Worm (Caenorhabditis elegans) whole organism, L4 larva: ENCODE results near the gene F58E6.13.

Experiments used
- D1046.2 ChIP-seq: fragments of 200-800 bp; sonication (Bioruptor generic); IDR thresholded peaks from 2 replicates; pipeline ENCODE4 v1.3.6; 2022; ENCODE audit warnings: missing genetic modification characterization, missing compliant biosample characterization
- F26F4.8 ChIP-seq: fragments of 200-800 bp; sonication (Bioruptor generic); conservative IDR thresholded peaks from 2 replicates; pipeline ENCODE4 v1.3.6; 2022; ENCODE audit warnings: missing genetic modification characterization, missing compliant biosample characterization
- T20F7.1 ChIP-seq: fragments of 200-800 bp; sonication (Bioruptor generic); optimal IDR thresholded peaks from 2 replicates; lab custom pipeline; 2018; ENCODE audit warnings: mild to moderate bottlenecking, missing genetic modification characterization, missing compliant biosample characterization
- T26A8.4 ChIP-seq: fragments of 200-800 bp; sonication (Bioruptor generic); IDR thresholded peaks from 2 replicates; pipeline ENCODE4 v1.3.6; 2022; ENCODE audit warnings: missing genetic modification characterization, missing compliant biosample characterization
- Y48G9A.11 ChIP-seq: fragments of 200-800 bp; sonication (Bioruptor generic); IDR thresholded peaks from 2 replicates; pipeline ENCODE4 v1.3.6; 2022; ENCODE audit warnings: missing genetic modification reagents, missing genetic modification characterization, missing compliant biosample characterization
- Y5F2A.4 ChIP-seq: fragments of 200-800 bp; sonication (Bioruptor generic); optimal IDR thresholded peaks from 2 replicates; lab custom pipeline; 2018; ENCODE audit warnings: mild to moderate bottlenecking, missing genetic modification characterization, missing compliant biosample characterization
- ZK546.5 ChIP-seq, 2 experiments: sonication (generic microtip); optimal IDR thresholded peaks; 2 replicates each; lab custom pipeline; 2017; ENCODE audit warnings: missing biosample characterization in 2 of 2, missing genetic modification characterization in 2 of 2
- aha-1 ChIP-seq: fragments of 150-350 bp; peaks from one replicate; lab custom pipeline; 2014; ENCODE audit warnings: missing biosample characterization, missing genetic modification characterization
- ceh-28 ChIP-seq: fragments of 150-350 bp; optimal IDR thresholded peaks from 2 replicates; lab custom pipeline; 2014; ENCODE audit warnings: missing biosample characterization, missing genetic modification reagents, missing genetic modification characterization
- ceh-32 ChIP-seq: sonication (generic microtip); optimal IDR thresholded peaks from 2 replicates; lab custom pipeline; 2016; ENCODE audit warnings: mild to moderate bottlenecking, missing genetic modification characterization, missing compliant biosample characterization; ENCODE audit not compliant: poor library complexity
- ceh-44 ChIP-seq: fragments of 200-800 bp; sonication (Bioruptor generic); IDR thresholded peaks from 2 replicates; pipeline ENCODE4 v1.3.6; 2022; ENCODE audit warnings: missing genetic modification reagents, missing genetic modification characterization, missing compliant biosample characterization
- daf-16 ChIP-seq, 3 experiments: sonication (generic microtip); optimal IDR thresholded peaks; 2 replicates each; lab custom pipeline; 2016 to 2017; ENCODE audit warnings: missing genetic modification characterization in 3 of 3, missing genetic modification reagents in 3 of 3, mild to moderate bottlenecking in 2 of 3, missing compliant biosample characterization in 2 of 3, missing biosample characterization in 1 of 3, moderate library complexity in 1 of 3
- daf-19 ChIP-seq: fragments of 200-800 bp; sonication (Bioruptor generic); conservative IDR thresholded peaks from 2 replicates; pipeline ENCODE4 v1.3.6; 2022; ENCODE audit warnings: missing genetic modification characterization, missing compliant biosample characterization
- dmd-9 ChIP-seq: fragments of 200-800 bp; sonication (Bioruptor generic); IDR thresholded peaks from 2 replicates; pipeline ENCODE4 v1.3.6; 2022; ENCODE audit warnings: missing genetic modification reagents, missing genetic modification characterization, missing compliant biosample characterization
- dpl-1 ChIP-seq: fragments of 150-350 bp; optimal IDR thresholded peaks from 2 replicates; lab custom pipeline; 2014; ENCODE audit warnings: missing biosample characterization, missing genetic modification reagents, missing genetic modification characterization
- duxl-1 ChIP-seq: sonication (generic microtip); optimal IDR thresholded peaks from 2 replicates; lab custom pipeline; 2016; ENCODE audit warnings: mild to moderate bottlenecking, missing genetic modification characterization, moderate library complexity, missing compliant biosample characterization; ENCODE audit not compliant: poor library complexity
- gei-8 ChIP-seq: fragments of 200-800 bp; sonication (Bioruptor generic); optimal IDR thresholded peaks from 2 replicates; lab custom pipeline; 2018; ENCODE audit warnings: mild to moderate bottlenecking, missing genetic modification characterization, missing compliant biosample characterization
- hlh-11 ChIP-seq: fragments of 200-800 bp; sonication (Bioruptor generic); optimal IDR thresholded peaks from 2 replicates; lab custom pipeline; 2018; ENCODE audit warnings: mild to moderate bottlenecking, missing genetic modification characterization, missing compliant biosample characterization
- hlh-30 ChIP-seq: sonication (generic microtip); optimal IDR thresholded peaks from 2 replicates; lab custom pipeline; 2017; ENCODE audit warnings: antibody characterized with exemption, mild to moderate bottlenecking, missing genetic modification characterization, missing compliant biosample characterization; ENCODE audit not compliant: insufficient read depth
- jun-1 ChIP-seq: fragments of 150-350 bp; optimal IDR thresholded peaks from 2 replicates; lab custom pipeline; 2014; ENCODE audit warnings: missing biosample characterization, missing genetic modification reagents, missing genetic modification characterization
- lim-7 ChIP-seq: fragments of 200-800 bp; sonication (Bioruptor generic); IDR thresholded peaks from 2 replicates; pipeline ENCODE4 v1.3.6; 2022; ENCODE audit warnings: missing genetic modification characterization, missing compliant biosample characterization
- lin-38 ChIP-seq: fragments of 200-800 bp; sonication (Bioruptor generic); IDR thresholded peaks from 2 replicates; pipeline ENCODE4 v1.3.6; 2022; ENCODE audit warnings: missing genetic modification reagents, missing genetic modification characterization, missing compliant biosample characterization
- lin-39 ChIP-seq: fragments of 150-350 bp; optimal IDR thresholded peaks from 2 replicates; lab custom pipeline; 2014; ENCODE audit warnings: missing biosample characterization, missing genetic modification reagents, missing genetic modification characterization
- madf-5 ChIP-seq, 2 experiments: fragments of 200-800 bp; sonication (Bioruptor generic); IDR thresholded peaks; 2 replicates each; pipeline ENCODE4 v1.3.6; 2022; ENCODE audit warnings: missing compliant biosample characterization in 2 of 2, missing genetic modification characterization in 2 of 2
- mdl-1 ChIP-seq, 2 experiments: fragments of 150-350 bp in 1 of 2; sonication (generic microtip) in 1 of 2; optimal IDR thresholded peaks; 2 replicates each; lab custom pipeline; 2014 to 2017; ENCODE audit warnings: missing biosample characterization in 2 of 2, missing genetic modification characterization in 2 of 2
- mep-1 ChIP-seq: fragments of 150-350 bp; sonication (generic microtip); optimal IDR thresholded peaks from 3 replicates; lab custom pipeline; 2014; ENCODE audit warnings: missing biosample characterization, missing genetic modification characterization
- mxl-2 ChIP-seq: fragments of 200-800 bp; sonication (Bioruptor generic); conservative IDR thresholded peaks from 2 replicates; pipeline ENCODE4 v1.3.6; 2022; ENCODE audit warnings: missing genetic modification reagents, missing genetic modification characterization, missing compliant biosample characterization
- mxl-3 ChIP-seq: fragments of 200-800 bp; sonication (Bioruptor generic); optimal IDR thresholded peaks from 2 replicates; lab custom pipeline; 2018; ENCODE audit warnings: mild to moderate bottlenecking, missing genetic modification characterization, missing compliant biosample characterization
- nhr-10 ChIP-seq: fragments of 150-350 bp; optimal IDR thresholded peaks from 2 replicates; lab custom pipeline; 2014; ENCODE audit warnings: missing biosample characterization, missing genetic modification characterization
- nhr-102 ChIP-seq: sonication (generic microtip); optimal IDR thresholded peaks from 2 replicates; lab custom pipeline; 2016; ENCODE audit warnings: mild to moderate bottlenecking, missing genetic modification characterization, moderate library complexity, missing compliant biosample characterization
- nhr-237 ChIP-seq: sonication (generic microtip); optimal IDR thresholded peaks from 2 replicates; lab custom pipeline; 2017; ENCODE audit warnings: missing biosample characterization, missing genetic modification characterization
- nhr-25 ChIP-seq: sonication (generic microtip); optimal IDR thresholded peaks from 2 replicates; lab custom pipeline; 2017; ENCODE audit warnings: missing genetic modification characterization, mild to moderate bottlenecking, missing compliant biosample characterization, antibody characterized with exemption, moderate library complexity, borderline replicate concordance; ENCODE audit not compliant: insufficient read depth
- nhr-6 ChIP-seq: fragments of 150-350 bp; optimal IDR thresholded peaks from 2 replicates; lab custom pipeline; 2014; ENCODE audit warnings: missing biosample characterization, missing genetic modification characterization
- pha-4 ChIP-seq, 2 experiments: fragments of 150-350 bp in 1 of 2; fragments of 200-800 bp in 1 of 2; sonication (Bioruptor generic) in 1 of 2; IDR thresholded peaks in 1 of 2; optimal IDR thresholded peaks in 1 of 2; 2 replicates each; pipeline versions ENCODE4 v1.3.6 to Lab custom; 2014 to 2022; ENCODE audit warnings: missing genetic modification characterization in 2 of 2, missing genetic modification reagents in 2 of 2, missing biosample characterization in 1 of 2, missing compliant biosample characterization in 1 of 2
- php-3 ChIP-seq: fragments of 200-800 bp; sonication (Bioruptor generic); IDR thresholded peaks from 2 replicates; pipeline ENCODE4 v1.3.6; 2022; ENCODE audit warnings: missing genetic modification reagents, missing genetic modification characterization, missing compliant biosample characterization
- pqm-1 ChIP-seq: sonication (generic microtip); optimal IDR thresholded peaks from 2 replicates; lab custom pipeline; 2017; ENCODE audit warnings: missing biosample characterization, missing genetic modification characterization
- saeg-2 ChIP-seq: fragments of 200-800 bp; sonication (Bioruptor generic); IDR thresholded peaks from 2 replicates; pipeline ENCODE4 v1.3.6; 2022; ENCODE audit warnings: missing genetic modification reagents, missing genetic modification characterization, missing compliant biosample characterization
- sdz-12 ChIP-seq: fragments of 200-800 bp; sonication (Bioruptor generic); optimal IDR thresholded peaks from 2 replicates; lab custom pipeline; 2018; ENCODE audit warnings: mild to moderate bottlenecking, missing genetic modification characterization, missing compliant biosample characterization
- snpc-1.2 ChIP-seq: fragments of 200-800 bp; sonication (Bioruptor generic); IDR thresholded peaks from 2 replicates; pipeline ENCODE4 v1.3.6; 2022; ENCODE audit warnings: missing genetic modification reagents, missing genetic modification characterization, missing compliant biosample characterization
- snpc-4 ChIP-seq: fragments of 150-350 bp; optimal IDR thresholded peaks from 2 replicates; lab custom pipeline; 2014; ENCODE audit warnings: missing biosample characterization, missing genetic modification characterization
- spr-1 ChIP-seq: sonication (generic microtip); optimal IDR thresholded peaks from 2 replicates; lab custom pipeline; 2016; ENCODE audit warnings: mild to moderate bottlenecking, missing genetic modification characterization, missing compliant biosample characterization
- unc-130 ChIP-seq: sonication (generic microtip); optimal IDR thresholded peaks from 2 replicates; lab custom pipeline; 2016; ENCODE audit warnings: missing genetic modification reagents, missing genetic modification characterization, missing compliant biosample characterization
- unc-62 ChIP-seq, 3 experiments: fragments of 150-350 bp in 1 of 3; sonication (generic microtip); optimal IDR thresholded peaks in 2 of 3; peaks in 1 of 3; 1 replicate in 1 of 3; 2 replicates in 2 of 3; lab custom pipeline; 2014 to 2017; ENCODE audit warnings: missing biosample characterization in 3 of 3, missing genetic modification characterization in 3 of 3, missing genetic modification reagents in 3 of 3, missing genotype in 1 of 3
- vab-7 ChIP-seq: fragments of 200-800 bp; sonication (Bioruptor generic); IDR thresholded peaks from 2 replicates; pipeline ENCODE4 v1.3.6; 2022; ENCODE audit warnings: missing genetic modification reagents, missing genetic modification characterization, missing compliant biosample characterization
- zip-11 ChIP-seq: fragments of 200-800 bp; sonication (Bioruptor generic); IDR thresholded peaks from 2 replicates; pipeline ENCODE4 v1.3.6; 2022; ENCODE audit warnings: missing genetic modification characterization, missing compliant biosample characterization
- ztf-11 ChIP-seq: fragments of 150-350 bp; optimal IDR thresholded peaks from 2 replicates; lab custom pipeline; 2014; ENCODE audit warnings: missing biosample characterization, missing genetic modification characterization

Gene F58E6.13

DNA sequence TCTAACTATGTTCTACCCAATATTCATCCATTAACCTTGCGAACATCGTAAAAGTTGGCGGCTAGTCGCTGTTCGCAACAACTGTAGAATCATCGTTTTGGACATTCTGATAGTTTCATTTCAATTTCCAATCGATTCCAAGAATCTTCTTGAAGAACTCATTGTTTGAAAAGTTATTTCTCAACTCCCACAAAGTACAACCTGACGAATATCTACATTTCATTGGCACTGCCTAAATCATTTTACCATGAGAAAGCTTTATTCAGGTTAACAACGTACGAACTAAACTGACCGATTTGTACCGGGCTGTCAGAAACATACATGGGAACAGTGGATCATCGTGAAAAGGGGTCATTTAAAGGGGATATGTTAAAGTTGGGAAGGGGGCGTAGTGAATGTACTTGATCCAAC lies 41.7 kb downstream of the F58E6.13 start, which contains the start of gene F46B6.6 (continued):
- TF ChIP-seq pha-4 (GFP tag; IDR thresholded peaks at IDR 0.05; lab: Robert Waterston, UW) (no peak), pha-4 (tag; optimal IDR thresholded peaks at IDR 0.05; lab: Kevin White, UChicago) (no peak), sdz-12 (GFP tag; lab: Kevin White, UChicago) (peak; percentile 80), lim-7 (GFP tag; lab: Robert Waterston, UW) (no peak), snpc-1.2 (GFP tag; lab: Robert Waterston, UW) (peak; percentile 44; the same call in 1 of the 2 replicates), aha-1 (tag; lab: Kevin White, UChicago) (peak; percentile 94), Y5F2A.4 (GFP tag; lab: Kevin White, UChicago) (peak; percentile 36), nhr-102 (peak; percentile 26), hlh-11 (tag; lab: Kevin White, UChicago) (peak; percentile 22), dmd-9 (0 out of 2 replicates have a peak, but pooled peaks have one; percentile 30), nhr-6 (no peak)

ce11 chrV:9789657-9790261 lies 44.7 kb downstream of the F58E6.13 start, which contains the start of gene ztf-7:
TSS of gene ztf-7 (minus strand) at chrV:9789707.
- peak; percentile 97 for TF ChIP-seq mep-1 (tag; lab: Kevin White, UChicago)
- peak; percentile 96 for TF ChIP-seq T26A8.4 (GFP tag; lab: Robert Waterston, UW)
- TF ChIP-seq hlh-30 (tag; lab: Kevin White, UChicago) = peak; percentile 100
- no peak for TF ChIP-seq pqm-1 (tag; lab: Kevin White, UChicago)
- no peak for TF ChIP-seq Y5F2A.4 (GFP tag; lab: Kevin White, UChicago)
- TF ChIP-seq php-3 = peak; percentile 94
- TF ChIP-seq madf-5 (GFP tag; IDR thresholded peaks at IDR 0.05; lab: Robert Waterston, UW) = no peak
- peak; percentile 93 for TF ChIP-seq saeg-2
- peak; percentile 85 for TF ChIP-seq nhr-25
- TF ChIP-seq lin-39 = no peak
- peak; percentile 87 for TF ChIP-seq lin-38 (GFP tag; lab: Robert Waterston, UW)
- TF ChIP-seq mxl-3 = peak; percentile 99
- TF ChIP-seq mxl-2 = peak; percentile 77
- no peak for TF ChIP-seq ceh-28 (tag; lab: Kevin White, UChicago)
- TF ChIP-seq ztf-11 = no peak
- no peak for TF ChIP-seq Y48G9A.11
- no peak for TF ChIP-seq F26F4.8
- TF ChIP-seq gei-8 (GFP tag; lab: Kevin White, UChicago) = peak; percentile 88
- peak; percentile 60 for TF ChIP-seq nhr-10
- TF ChIP-seq vab-7 (GFP tag; lab: Robert Waterston, UW) = peak; percentile 80
- TF ChIP-seq ceh-32 (tag; lab: Kevin White, UChicago) = peak; percentile 44
- TF ChIP-seq sdz-12 (GFP tag; lab: Kevin White, UChicago) = no peak
- no peak for TF ChIP-seq snpc-4 (tag; lab: Kevin White, UChicago)
- TF ChIP-seq D1046.2 (GFP tag; lab: Robert Waterston, UW) = peak; percentile 55; the same call in 1 of the 2 replicates
- peak; percentile 91 for TF ChIP-seq spr-1 (tag; lab: Kevin White, UChicago)
- peak; percentile 85 for TF ChIP-seq daf-19 (GFP tag; lab: Robert Waterston, UW)
- peak; percentile 82 for TF ChIP-seq duxl-1 (tag; lab: Kevin White, UChicago)
- TF ChIP-seq ZK546.5 (tag; optimal IDR thresholded peaks at IDR 0.05; lab: Kevin White, UChicago) = no peak
- TF ChIP-seq hlh-11 (tag; lab: Kevin White, UChicago) = peak; percentile 100
- peak; percentile 75 to 98 for TF ChIP-seq mdl-1 (tag; optimal IDR thresholded peaks at IDR 0.05; lab: Kevin White, UChicago)
- no peak for TF ChIP-seq unc-62 (GFP tag; optimal IDR thresholded peaks at IDR 0.05 in 1 of 2; lab: Kevin White, UChicago)
- TF ChIP-seq unc-62 (tag; optimal IDR thresholded peaks at IDR 0.05; lab: Kevin White, UChicago) = no peak
- no peak for TF ChIP-seq nhr-237
- TF ChIP-seq unc-130 (GFP tag; lab: Kevin White, UChicago) = no peak
- peak; percentile 87 for TF ChIP-seq dpl-1 (GFP tag; lab: Kevin White, UChicago)
- TF ChIP-seq T20F7.1 (GFP tag; lab: Kevin White, UChicago) = peak; percentile 91
- TF ChIP-seq jun-1 = peak; percentile 69
- TF ChIP-seq zip-11 (GFP tag; lab: Robert Waterston, UW) = no peak
- TF ChIP-seq ceh-44 (GFP tag; lab: Robert Waterston, UW) = no peak
- TF ChIP-seq nhr-6 = peak; percentile 87
- TF ChIP-seq daf-16 (GFP tag; optimal IDR thresholded peaks at IDR 0.05; lab: Kevin White, UChicago) = peak; percentile 55 to 97
- TF ChIP-seq daf-16 (tag; optimal IDR thresholded peaks at IDR 0.05; lab: Kevin White, UChicago) = peak; percentile 80
